Worm (Caenorhabditis elegans): ENCODE data around the gene str-149.
A peak's percentile ranks its signal among the peaks of the same experiment; 100 is the strongest.

The str-149 gene

ce11 chrV:16597344-16597869 lies 24.1 kb downstream of the str-149 start:
- TF ChIP-seq pbrm-1 (GFP tag; IDR thresholded peaks at IDR 0.05) (0 out of 2 replicates have a peak, but pooled peaks have one; percentile 35), ztf-25 (GFP tag; IDR thresholded peaks at IDR 0.05) (0 out of 2 replicates have a peak, but pooled peaks have one; percentile 29), attf-6 (GFP tag; IDR thresholded peaks at IDR 0.05) (peak; percentile 60; the same call in 1 of the 2 replicates), lin-26 (GFP tag; IDR thresholded peaks at IDR 0.05) (peak; percentile 71), hmg-1.2 (GFP tag; IDR thresholded peaks at IDR 0.05) (peak; percentile 94)

- TF ChIP-seq ztf-6 (GFP tag; IDR thresholded peaks at IDR 0.05), result no peak
- TF ChIP-seq ccch-3 (GFP tag; optimal IDR thresholded peaks at IDR 0.05), result no peak
- TF ChIP-seq let-526 (GFP tag; IDR thresholded peaks at IDR 0.05), result 0 out of 2 replicates have a peak, but pooled peaks have one; percentile 61
- no peak for TF ChIP-seq madf-3 (GFP tag; IDR thresholded peaks at IDR 0.05)
- no peak for TF ChIP-seq madf-8 (GFP tag; conservative IDR thresholded peaks at IDR 0.05)
- TF ChIP-seq attf-5 (GFP tag; optimal IDR thresholded peaks at IDR 0.05), result no peak
- TF ChIP-seq F57C9.4 (tag; optimal IDR thresholded peaks at IDR 0.05), result no peak
- 0 out of 2 replicates have a peak, but pooled peaks have one; percentile 8 for TF ChIP-seq madf-6 (GFP tag; IDR thresholded peaks at IDR 0.05)
- no peak for TF ChIP-seq lin-35 (GFP tag; optimal IDR thresholded peaks at IDR 0.05)
- TF ChIP-seq hsf-1 (GFP tag; IDR thresholded peaks at IDR 0.05), result peak; percentile 85
- no peak for TF ChIP-seq hmg-1.2 (GFP tag; IDR thresholded peaks at IDR 0.05)
- no peak for TF ChIP-seq Y67H2A.10 (GFP tag; conservative IDR thresholded peaks at IDR 0.05)
- TF ChIP-seq efl-1 (GFP tag; optimal IDR thresholded peaks at IDR 0.05), result no peak
- TF ChIP-seq sdz-38 (tag; optimal IDR thresholded peaks at IDR 0.05), result no peak
- peak; percentile 28; the same call in 1 of the 2 replicates for TF ChIP-seq pbrm-1 (GFP tag; IDR thresholded peaks at IDR 0.05)
- 0 out of 2 replicates have a peak, but pooled peaks have one; percentile 12 for TF ChIP-seq mcd-1 (GFP tag; IDR thresholded peaks at IDR 0.05)
- no peak for TF ChIP-seq lin-40 (tag; optimal IDR thresholded peaks at IDR 0.05)
- TF ChIP-seq F37B4.10 (GFP tag; IDR thresholded peaks at IDR 0.05), result no peak
- no peak for TF ChIP-seq F57A8.1 (GFP tag; optimal IDR thresholded peaks at IDR 0.05)
- no peak for TF ChIP-seq B0261.1 (tag; optimal IDR thresholded peaks at IDR 0.05)
- TF ChIP-seq F10E7.11 (tag; optimal IDR thresholded peaks at IDR 0.05), result no peak
- TF ChIP-seq snpc-1.1 (tag; optimal IDR thresholded peaks at IDR 0.05; ENCODE audit: insufficient read depth), result no peak
- TF ChIP-seq Y53G8AR.9 (GFP tag; conservative IDR thresholded peaks at IDR 0.05), result 0 out of 2 replicates have a peak, but pooled peaks have one; percentile 13
- no peak for TF ChIP-seq rec-8 (tag; optimal IDR thresholded peaks at IDR 0.05)
- no peak for TF ChIP-seq nhr-80 (tag; optimal IDR thresholded peaks at IDR 0.05)
- TF ChIP-seq gei-17 (GFP tag; optimal IDR thresholded peaks at IDR 0.05), result no peak
- TF ChIP-seq tbx-9 (tag; optimal IDR thresholded peaks at IDR 0.05; ENCODE audit: borderline replicate concordance), result no peak
- TF ChIP-seq dox-1 (GFP tag; IDR thresholded peaks at IDR 0.05), result 0 out of 2 replicates have a peak, but pooled peaks have one; percentile 25
- TF ChIP-seq aptf-2 (GFP tag; conservative IDR thresholded peaks at IDR 0.05), result no peak
- no peak for TF ChIP-seq B0019.2 (GFP tag; conservative IDR thresholded peaks at IDR 0.05)
- TF ChIP-seq C06A6.2 (GFP tag; conservative IDR thresholded peaks at IDR 0.05), result peak; percentile 64; the same call in 1 of the 2 replicates
- no peak for TF ChIP-seq ztf-25 (GFP tag; IDR thresholded peaks at IDR 0.05)
- TF ChIP-seq F23B12.7 (tag; optimal IDR thresholded peaks at IDR 0.05; ENCODE audit: insufficient read depth), result no peak
- no peak for TF ChIP-seq tlf-1 (GFP tag; optimal IDR thresholded peaks at IDR 0.05)
- no peak for TF ChIP-seq akir-1 (GFP tag; optimal IDR thresholded peaks at IDR 0.05)
- TF ChIP-seq athp-1 (tag; optimal IDR thresholded peaks at IDR 0.05), result no peak
- TF ChIP-seq F55B11.4 (tag; optimal IDR thresholded peaks at IDR 0.05; ENCODE audit: borderline replicate concordance, insufficient read depth), result no peak
- TF ChIP-seq ekl-4 (GFP tag; IDR thresholded peaks at IDR 0.05), result no peak
- no peak for TF ChIP-seq attf-3 (GFP tag; conservative IDR thresholded peaks at IDR 0.05)
- TF ChIP-seq him-1 (tag; optimal IDR thresholded peaks at IDR 0.05), result no peak
These were observed 25.2 kb downstream of the str-149 start for ce11 chrV:16598437-16598836.

All from whole organism, young adult.